Worm (Caenorhabditis elegans) whole organism, L4 larva: ENCODE measurements around the gene C31E10.6.

ENCODE experiments used
- F49E8.2 ChIP-seq: sonication (generic microtip); optimal IDR thresholded peaks from 2 replicates; lab custom pipeline; 2016; ENCODE audit warnings: missing compliant biosample characterization, mild to moderate bottlenecking, missing genetic modification characterization, borderline replicate concordance
- T20F7.1 ChIP-seq: fragments of 200-800 bp; sonication (Bioruptor generic); optimal IDR thresholded peaks from 2 replicates; lab custom pipeline; 2018; ENCODE audit warnings: mild to moderate bottlenecking, missing genetic modification characterization, missing compliant biosample characterization
- Y105C5A.15 ChIP-seq: fragments of 200-800 bp; sonication (Bioruptor generic); IDR thresholded peaks from 2 replicates; pipeline ENCODE4 v1.3.6; 2022; ENCODE audit warnings: missing genetic modification characterization, missing compliant biosample characterization
- Y48G9A.11 ChIP-seq: fragments of 200-800 bp; sonication (Bioruptor generic); IDR thresholded peaks from 2 replicates; pipeline ENCODE4 v1.3.6; 2022; ENCODE audit warnings: missing genetic modification reagents, missing genetic modification characterization, missing compliant biosample characterization
- Y5F2A.4 ChIP-seq: fragments of 200-800 bp; sonication (Bioruptor generic); optimal IDR thresholded peaks from 2 replicates; lab custom pipeline; 2018; ENCODE audit warnings: mild to moderate bottlenecking, missing genetic modification characterization, missing compliant biosample characterization
- Y75B8A.6 ChIP-seq: fragments of 200-800 bp; sonication (Bioruptor generic); IDR thresholded peaks from 2 replicates; pipeline ENCODE4 v1.3.6; 2022; ENCODE audit warnings: missing genetic modification reagents, missing genetic modification characterization, missing compliant biosample characterization
- aha-1 ChIP-seq: fragments of 150-350 bp; peaks from one replicate; lab custom pipeline; 2014; ENCODE audit warnings: missing biosample characterization, missing genetic modification characterization
- attf-4 ChIP-seq: sonication (generic microtip); optimal IDR thresholded peaks from 3 replicates; lab custom pipeline; 2017; ENCODE audit warnings: missing biosample characterization, missing genetic modification characterization
- ceh-28 ChIP-seq: fragments of 150-350 bp; optimal IDR thresholded peaks from 2 replicates; lab custom pipeline; 2014; ENCODE audit warnings: missing biosample characterization, missing genetic modification reagents, missing genetic modification characterization
- ceh-62 ChIP-seq: sonication (generic microtip); optimal IDR thresholded peaks from 2 replicates; lab custom pipeline; 2017; ENCODE audit warnings: missing biosample characterization, missing genetic modification characterization
- daf-16 ChIP-seq, 3 experiments: sonication (generic microtip); optimal IDR thresholded peaks; 2 replicates each; lab custom pipeline; 2016 to 2017; ENCODE audit warnings: missing genetic modification characterization in 3 of 3, missing genetic modification reagents in 3 of 3, mild to moderate bottlenecking in 2 of 3, missing compliant biosample characterization in 2 of 3, missing biosample characterization in 1 of 3, moderate library complexity in 1 of 3
- dmd-6 ChIP-seq: fragments of 200-800 bp; sonication (Bioruptor generic); IDR thresholded peaks from 2 replicates; pipeline ENCODE4 v1.3.6; 2022; ENCODE audit warnings: missing genetic modification reagents, missing genetic modification characterization, missing compliant biosample characterization
- dmd-9 ChIP-seq: fragments of 200-800 bp; sonication (Bioruptor generic); IDR thresholded peaks from 2 replicates; pipeline ENCODE4 v1.3.6; 2022; ENCODE audit warnings: missing genetic modification reagents, missing genetic modification characterization, missing compliant biosample characterization
- dve-1 ChIP-seq: sonication (generic microtip); optimal IDR thresholded peaks from 2 replicates; lab custom pipeline; 2017; ENCODE audit warnings: antibody characterized with exemption, mild to moderate bottlenecking, missing genetic modification characterization, missing compliant biosample characterization; ENCODE audit not compliant: insufficient read depth
- egl-27 ChIP-seq: sonication (generic microtip); optimal IDR thresholded peaks from 3 replicates; lab custom pipeline; 2017; ENCODE audit warnings: missing biosample characterization, missing genetic modification reagents, missing genetic modification characterization
- fkh-10 ChIP-seq: fragments of 150-350 bp; optimal IDR thresholded peaks from 2 replicates; lab custom pipeline; 2014; ENCODE audit warnings: missing biosample characterization, missing genetic modification reagents, missing genetic modification characterization
- fos-1 ChIP-seq: fragments of 150-350 bp; optimal IDR thresholded peaks from 2 replicates; lab custom pipeline; 2014; ENCODE audit warnings: missing biosample characterization, missing genetic modification characterization
- hif-1 ChIP-seq, 2 experiments: sonication (generic microtip); optimal IDR thresholded peaks; 2 replicates each; lab custom pipeline; 2016 to 2017; ENCODE audit warnings: missing compliant biosample characterization in 2 of 2, missing genetic modification characterization in 2 of 2, missing genetic modification reagents in 2 of 2, missing genotype in 2 of 2, mild to moderate bottlenecking in 1 of 2
- hlh-11 ChIP-seq: fragments of 200-800 bp; sonication (Bioruptor generic); optimal IDR thresholded peaks from 2 replicates; lab custom pipeline; 2018; ENCODE audit warnings: mild to moderate bottlenecking, missing genetic modification characterization, missing compliant biosample characterization
- hmg-1.1 ChIP-seq: fragments of 200-800 bp; sonication (Bioruptor generic); IDR thresholded peaks from 2 replicates; pipeline ENCODE4 v1.3.6; 2022; ENCODE audit warnings: missing genetic modification reagents, missing genetic modification characterization, missing compliant biosample characterization
- lir-3 ChIP-seq: sonication (generic microtip); optimal IDR thresholded peaks from 2 replicates; lab custom pipeline; 2016; ENCODE audit warnings: mild to moderate bottlenecking, missing genetic modification characterization, missing compliant biosample characterization
- lsy-2 ChIP-seq, 2 experiments: fragments of 150-350 bp in 1 of 2; sonication (generic microtip) in 1 of 2; optimal IDR thresholded peaks; 2 replicates each; lab custom pipeline; 2014 to 2017; ENCODE audit warnings: missing biosample characterization in 2 of 2, missing genetic modification characterization in 2 of 2
- mdl-1 ChIP-seq, 2 experiments: fragments of 150-350 bp in 1 of 2; sonication (generic microtip) in 1 of 2; optimal IDR thresholded peaks; 2 replicates each; lab custom pipeline; 2014 to 2017; ENCODE audit warnings: missing biosample characterization in 2 of 2, missing genetic modification characterization in 2 of 2
- mdt-29 ChIP-seq: fragments of 200-800 bp; sonication (Bioruptor generic); IDR thresholded peaks from 2 replicates; pipeline ENCODE4 v1.3.6; 2022; ENCODE audit warnings: missing genetic modification reagents, missing genetic modification characterization, missing compliant biosample characterization
- mep-1 ChIP-seq: fragments of 150-350 bp; sonication (generic microtip); optimal IDR thresholded peaks from 3 replicates; lab custom pipeline; 2014; ENCODE audit warnings: missing biosample characterization, missing genetic modification characterization
- mes-2 ChIP-seq: sonication (generic microtip); optimal IDR thresholded peaks from 2 replicates; lab custom pipeline; 2016; ENCODE audit warnings: missing genotype, mild to moderate bottlenecking, missing genetic modification characterization, missing compliant biosample characterization; ENCODE audit not compliant: poor library complexity, severe bottlenecking
- mxl-3 ChIP-seq: fragments of 200-800 bp; sonication (Bioruptor generic); optimal IDR thresholded peaks from 2 replicates; lab custom pipeline; 2018; ENCODE audit warnings: mild to moderate bottlenecking, missing genetic modification characterization, missing compliant biosample characterization
- nhr-10 ChIP-seq: fragments of 150-350 bp; optimal IDR thresholded peaks from 2 replicates; lab custom pipeline; 2014; ENCODE audit warnings: missing biosample characterization, missing genetic modification characterization
- nhr-102 ChIP-seq: sonication (generic microtip); optimal IDR thresholded peaks from 2 replicates; lab custom pipeline; 2016; ENCODE audit warnings: mild to moderate bottlenecking, missing genetic modification characterization, moderate library complexity, missing compliant biosample characterization
- nhr-111 ChIP-seq: fragments of 200-800 bp; sonication (Bioruptor generic); optimal IDR thresholded peaks from 2 replicates; lab custom pipeline; 2018; ENCODE audit warnings: mild to moderate bottlenecking, missing genetic modification characterization, missing compliant biosample characterization
- nhr-28 ChIP-seq: fragments of 150-350 bp; optimal IDR thresholded peaks from 2 replicates; lab custom pipeline; 2014; ENCODE audit warnings: missing biosample characterization, missing genetic modification characterization
- nhr-48 ChIP-seq: sonication (generic microtip); optimal IDR thresholded peaks from 2 replicates; lab custom pipeline; 2016; ENCODE audit warnings: mild to moderate bottlenecking, missing genetic modification characterization, missing compliant biosample characterization
- nhr-77 ChIP-seq: fragments of 150-350 bp; optimal IDR thresholded peaks from 2 replicates; lab custom pipeline; 2014; ENCODE audit warnings: missing biosample characterization, missing genetic modification characterization
- pqm-1 ChIP-seq: sonication (generic microtip); optimal IDR thresholded peaks from 2 replicates; lab custom pipeline; 2017; ENCODE audit warnings: missing biosample characterization, missing genetic modification characterization
- saeg-2 ChIP-seq: fragments of 200-800 bp; sonication (Bioruptor generic); IDR thresholded peaks from 2 replicates; pipeline ENCODE4 v1.3.6; 2022; ENCODE audit warnings: missing genetic modification reagents, missing genetic modification characterization, missing compliant biosample characterization
- sdz-12 ChIP-seq: fragments of 200-800 bp; sonication (Bioruptor generic); optimal IDR thresholded peaks from 2 replicates; lab custom pipeline; 2018; ENCODE audit warnings: mild to moderate bottlenecking, missing genetic modification characterization, missing compliant biosample characterization
- spr-3 ChIP-seq: fragments of 200-800 bp; sonication (Bioruptor generic); optimal IDR thresholded peaks from 2 replicates; lab custom pipeline; 2018; ENCODE audit warnings: mild to moderate bottlenecking, missing genetic modification characterization, missing compliant biosample characterization
- unc-39 ChIP-seq: sonication (generic microtip); optimal IDR thresholded peaks from 2 replicates; lab custom pipeline; 2017; ENCODE audit warnings: missing biosample characterization, missing genetic modification characterization
- vab-7 ChIP-seq: fragments of 200-800 bp; sonication (Bioruptor generic); IDR thresholded peaks from 2 replicates; pipeline ENCODE4 v1.3.6; 2022; ENCODE audit warnings: missing genetic modification reagents, missing genetic modification characterization, missing compliant biosample characterization
- zip-11 ChIP-seq: fragments of 200-800 bp; sonication (Bioruptor generic); IDR thresholded peaks from 2 replicates; pipeline ENCODE4 v1.3.6; 2022; ENCODE audit warnings: missing genetic modification characterization, missing compliant biosample characterization
- ztf-11 ChIP-seq: fragments of 150-350 bp; optimal IDR thresholded peaks from 2 replicates; lab custom pipeline; 2014; ENCODE audit warnings: missing biosample characterization, missing genetic modification characterization
- ztf-7 ChIP-seq: fragments of 150-350 bp; optimal IDR thresholded peaks from 2 replicates; lab custom pipeline; 2014; ENCODE audit warnings: missing biosample characterization, missing genetic modification characterization

C31E10.6 gene

DNA sequence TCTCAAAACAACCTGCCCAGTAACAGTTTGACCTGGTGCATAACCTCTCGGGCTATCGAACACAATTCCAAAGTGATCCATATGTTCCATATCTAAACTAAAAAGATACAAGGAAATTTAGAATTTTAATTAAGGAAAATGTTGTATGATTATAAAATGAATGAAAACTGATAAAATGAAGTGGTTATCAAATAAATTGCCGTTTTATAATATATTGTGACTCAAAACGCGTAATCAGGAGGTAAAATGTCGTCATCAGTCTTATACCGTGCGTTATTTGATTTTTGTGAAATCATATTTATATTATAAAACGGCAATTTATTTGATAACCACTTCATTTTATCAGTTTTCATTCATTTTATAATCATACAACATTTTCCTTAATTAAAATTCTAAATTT, 15.7 kb upstream of the C31E10.6 start, which contains the start of gene arrd-24:
Gene arrd-24, minus strand, starts transcription at position 101 of the 400 bp plus-strand sequence.
- TF ChIP-seq pqm-1 (tag; lab: Kevin White, UChicago): peak; percentile 24
- TF ChIP-seq, all 104 proteins: peak for 1; not testable (repeated sequence) for 103

DNA sequence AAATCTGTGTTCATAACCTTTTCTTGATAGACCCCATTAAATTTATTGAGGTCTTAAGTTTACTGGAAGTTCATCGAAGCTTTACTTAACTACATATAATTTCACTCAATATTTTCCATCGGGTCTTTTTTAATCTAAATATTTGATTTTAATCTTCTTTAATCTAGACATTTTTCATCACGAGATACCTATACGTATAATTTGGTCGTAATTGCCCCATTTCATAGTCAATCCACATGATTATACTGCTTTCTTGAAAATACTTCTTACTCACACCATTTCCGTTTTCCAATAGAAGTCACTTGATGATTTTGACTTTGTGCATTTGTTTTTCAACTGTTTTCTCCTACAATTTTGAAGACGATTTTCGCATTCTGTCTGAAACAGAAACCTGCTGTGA, 9.8 kb upstream of the C31E10.6 start, which contains the start of gene irld-24:
Gene irld-24, plus strand, starts transcription at position 301 of the 400 bp plus-strand sequence.
- no peak for TF ChIP-seq hmg-1.1 (GFP tag; lab: Robert Waterston, UW)
- no peak for TF ChIP-seq zip-11 (GFP tag; lab: Robert Waterston, UW)
- TF ChIP-seq unc-39: no peak
- TF ChIP-seq mdt-29: no peak
- no peak for TF ChIP-seq spr-3 (GFP tag; lab: Kevin White, UChicago)
- TF ChIP-seq Y105C5A.15 (GFP tag; lab: Robert Waterston, UW): no peak
- TF ChIP-seq nhr-10 (tag; lab: Kevin White, UChicago): no peak
- TF ChIP-seq fos-1 (tag; lab: Kevin White, UChicago): no peak
- TF ChIP-seq egl-27 (tag; lab: Kevin White, UChicago): no peak
- TF ChIP-seq F49E8.2 (tag; lab: Kevin White, UChicago): no peak
- no peak for TF ChIP-seq aha-1
- no peak for TF ChIP-seq lir-3 (tag; lab: Kevin White, UChicago)
- TF ChIP-seq lsy-2 (tag; optimal IDR thresholded peaks at IDR 0.05; lab: Kevin White, UChicago): no peak
- no peak for TF ChIP-seq nhr-77 (tag; lab: Kevin White, UChicago)
- no peak for TF ChIP-seq saeg-2
- no peak for TF ChIP-seq ceh-62 (tag; lab: Kevin White, UChicago)
- no peak for TF ChIP-seq attf-4
- TF ChIP-seq, all 104 proteins: peak for 0

DNA sequence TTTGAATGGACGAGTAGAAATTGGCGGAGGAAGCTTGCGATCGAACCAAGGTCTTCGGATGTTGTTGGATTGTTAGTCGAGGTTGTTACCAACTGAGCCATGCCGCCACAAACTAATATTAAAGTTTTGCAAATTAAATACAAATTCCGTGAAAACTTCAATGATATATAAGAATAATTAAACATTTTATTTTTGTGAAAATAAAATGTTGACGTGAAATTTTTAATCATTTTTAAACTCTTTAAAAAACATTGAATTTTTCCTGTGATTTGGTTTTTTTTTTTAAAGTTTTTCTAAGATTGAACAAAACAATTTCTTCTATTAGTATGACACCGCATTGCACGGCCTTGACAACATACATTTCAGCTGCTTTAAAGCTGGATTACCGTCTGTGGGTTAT, 5.5 kb upstream of the C31E10.6 start, which contains the start of gene C31E10.11:
Gene C31E10.11, minus strand, starts transcription at position 101 of the 400 bp plus-strand sequence.
- TF ChIP-seq Y48G9A.11 (GFP tag; lab: Robert Waterston, UW): no peak
- TF ChIP-seq ztf-11 (tag; lab: Kevin White, UChicago): no peak
- TF ChIP-seq hmg-1.1 (GFP tag; lab: Robert Waterston, UW): no peak

DNA sequence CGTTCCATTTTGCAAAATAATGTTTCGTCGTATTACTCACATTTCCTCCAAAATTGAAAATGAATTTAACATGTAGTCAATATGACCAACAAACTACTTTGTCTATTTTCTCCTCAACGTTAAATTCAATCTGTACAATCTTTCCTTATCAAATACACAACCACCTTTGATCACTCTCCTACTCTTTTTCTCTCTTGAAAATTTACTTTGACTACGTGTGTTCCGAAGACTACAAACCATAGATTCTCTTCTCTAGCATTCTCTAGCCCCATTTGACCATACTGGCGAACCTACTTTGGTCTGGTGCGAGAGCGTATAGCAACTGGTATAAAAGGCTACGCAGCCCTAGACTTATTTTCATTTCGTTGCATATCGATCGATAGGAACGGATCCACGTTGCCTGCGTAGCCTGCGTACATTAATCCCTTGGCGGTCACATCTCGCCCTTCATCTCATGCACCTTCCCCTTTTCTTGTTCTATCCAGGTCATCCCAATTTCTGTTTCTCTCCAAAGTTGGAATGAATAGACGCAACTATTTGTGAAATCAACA, 4.1 kb downstream of the C31E10.6 start:
- TF ChIP-seq dmd-6 (GFP tag; lab: Robert Waterston, UW) (peak; percentile 65), nhr-77 (tag; lab: Kevin White, UChicago) (peak; percentile 92), nhr-28 (tag; lab: Kevin White, UChicago) (peak; percentile 100), Y75B8A.6 (GFP tag; lab: Robert Waterston, UW) (no peak), aha-1 (no peak), fkh-10 (GFP tag; lab: Kevin White, UChicago) (no peak), nhr-111 (GFP tag; lab: Kevin White, UChicago) (no peak), Y5F2A.4 (GFP tag; lab: Kevin White, UChicago) (no peak), vab-7 (GFP tag; lab: Robert Waterston, UW) (no peak), hlh-11 (peak; percentile 47), ceh-28 (tag; lab: Kevin White, UChicago) (peak; percentile 1), ztf-11 (tag; lab: Kevin White, UChicago) (no peak), zip-11 (GFP tag; lab: Robert Waterston, UW) (no peak), ztf-7 (tag; lab: Kevin White, UChicago) (no peak), mes-2 (peak; percentile 1), nhr-48 (tag; lab: Kevin White, UChicago) (no peak), T20F7.1 (no peak), nhr-102 (peak; percentile 31), sdz-12 (no peak), hif-1 (tag; optimal IDR thresholded peaks at IDR 0.05; lab: Kevin White, UChicago) (peak in 1 of 2 experiments; percentile 23), dmd-9 (no peak), mdt-29 (peak; percentile 56; the same call in 1 of the 2 replicates), daf-16 (GFP tag; optimal IDR thresholded peaks at IDR 0.05; lab: Kevin White, UChicago) (no peak), daf-16 (tag; optimal IDR thresholded peaks at IDR 0.05; lab: Kevin White, UChicago) (peak; percentile 67), pqm-1 (tag; lab: Kevin White, UChicago) (peak; percentile 13), mdl-1 (tag; optimal IDR thresholded peaks at IDR 0.05; lab: Kevin White, UChicago) (peak in 1 of 2 experiments; percentile 34), dve-1 (tag; lab: Kevin White, UChicago) (peak; percentile 68), mep-1 (tag; lab: Kevin White, UChicago) (peak; percentile 25), mxl-3 (GFP tag; lab: Kevin White, UChicago) (peak; percentile 30)
